Worm (Caenorhabditis elegans): ENCODE results near the gene sws-1.

- TF ChIP-seq hlh-30 (tag; optimal IDR thresholded peaks at IDR 0.05; ENCODE audit: insufficient read depth) (no peak), ceh-48 (tag; optimal IDR thresholded peaks at IDR 0.05) (no peak), fkh-10 (GFP tag; optimal IDR thresholded peaks at IDR 0.05) (no peak), mec-3 (tag; optimal IDR thresholded peaks at IDR 0.05; ENCODE audit: borderline replicate concordance) (no peak), unc-55 (GFP tag; optimal IDR thresholded peaks at IDR 0.05) (no peak), sox-4 (tag; optimal IDR thresholded peaks at IDR 0.05) (no peak), fkh-6 (tag; optimal IDR thresholded peaks at IDR 0.05) (no peak), syd-9 (tag; optimal IDR thresholded peaks at IDR 0.05) (no peak), ceh-45 (GFP tag; IDR thresholded peaks at IDR 0.05) (no peak), pqm-1 (tag; optimal IDR thresholded peaks at IDR 0.05) (no peak)
Observed at ce11 chrV:18993017-18993416, 11.7 kb upstream of the sws-1 start.

Data from whole organism, late embryonic.